Fruit fly (Drosophila melanogaster) whole organism, embryonic: ENCODE results near the gene Hr78.

Experiments
- BEAF-32 ChIP-seq: fragments of 200-800 bp; sonication (Bioruptor generic); optimal IDR thresholded peaks from 3 replicates; lab custom pipeline; 2017; ENCODE audit warnings: missing biosample characterization, missing genetic modification characterization, mild to moderate bottlenecking, moderate library complexity, missing genetic modification reagents
- CG3838 ChIP-seq: fragments of 200-800 bp; sonication (Bioruptor generic); optimal IDR thresholded peaks from 3 replicates; lab custom pipeline; 2016; ENCODE audit warnings: missing biosample characterization, missing genetic modification characterization
- CG6272 ChIP-seq: fragments of 200-800 bp; sonication (Bioruptor generic); IDR thresholded peaks from 2 replicates; pipeline ENCODE4 v1.3.6; 2022; ENCODE audit warnings: missing biosample characterization, missing genetic modification characterization
- Lim3 ChIP-seq: fragments of 200-800 bp; sonication (Bioruptor generic); IDR thresholded peaks from 2 replicates; pipeline ENCODE4 v1.3.6; 2022; ENCODE audit warnings: missing biosample characterization, missing genetic modification characterization
- jumu ChIP-seq: fragments of 200-800 bp; sonication (Bioruptor generic); optimal IDR thresholded peaks from 3 replicates; lab custom pipeline; 2016; ENCODE audit warnings: missing biosample characterization, missing genetic modification characterization
- nmo ChIP-seq: fragments of 200-800 bp; sonication (Bioruptor generic); optimal IDR thresholded peaks from 2 replicates; lab custom pipeline; 2018; ENCODE audit warnings: missing biosample characterization, mild to moderate bottlenecking, missing genetic modification characterization, moderate library complexity
- pzg ChIP-seq: fragments of 200-800 bp; sonication (Bioruptor generic); optimal IDR thresholded peaks from 3 replicates; lab custom pipeline; 2018; ENCODE audit warnings: missing biosample characterization, mild to moderate bottlenecking, missing genetic modification characterization, moderate library complexity

dm6 chr3L:21471895-21472294 is 25.4 kb downstream of the Hr78 start:
- TF ChIP-seq jumu (no peak), pzg (GFP tag; lab: Kevin White, UChicago) (no peak), Lim3 (GFP tag; lab: Robert Waterston, UW) (no peak), CG6272 (GFP tag; lab: Robert Waterston, UW) (no peak), CG3838 (GFP tag; lab: Kevin White, UChicago) (no peak), nmo (no peak), BEAF-32 (GFP tag; lab: Kevin White, UChicago) (no peak)
